Fruit fly (Drosophila melanogaster) whole organism, embryonic: ENCODE data around the gene Spc105R.
A peak's percentile ranks its signal among the peaks of the same experiment; 100 is the strongest.

Experiments
- Aef1 ChIP-seq: fragments of 200-800 bp; sonication (Bioruptor generic); IDR thresholded peaks from 3 replicates; pipeline ENCODE4 v1.3.6; 2022; ENCODE audit warnings: missing biosample characterization, missing genetic modification characterization
- CG10267 ChIP-seq: fragments of 200-800 bp; sonication (Bioruptor generic); optimal IDR thresholded peaks from 2 replicates; lab custom pipeline; 2018; ENCODE audit warnings: missing biosample characterization, mild to moderate bottlenecking, missing genetic modification characterization, moderate library complexity
- CG10565 ChIP-seq: fragments of 200-800 bp; sonication (Bioruptor generic); optimal IDR thresholded peaks from 3 replicates; lab custom pipeline; 2016; ENCODE audit warnings: missing biosample characterization, mild to moderate bottlenecking, missing genetic modification characterization
- CG13624 ChIP-seq: fragments of 200-800 bp; sonication (Bioruptor generic); optimal IDR thresholded peaks from 2 replicates; lab custom pipeline; 2016; ENCODE audit warnings: missing biosample characterization, missing genetic modification characterization
- CG13775 ChIP-seq: fragments of 200-800 bp; sonication (Bioruptor generic); optimal IDR thresholded peaks from 3 replicates; lab custom pipeline; 2017; ENCODE audit warnings: missing biosample characterization, mild to moderate bottlenecking, missing genetic modification characterization
- CG14050 ChIP-seq: fragments of 200-800 bp; sonication (Bioruptor generic); IDR thresholded peaks from 3 replicates; pipeline ENCODE4 v1.3.6; 2022; ENCODE audit warnings: missing biosample characterization, missing genetic modification characterization
- CG15514 ChIP-seq: fragments of 200-800 bp; sonication (Bioruptor generic); optimal IDR thresholded peaks from 3 replicates; lab custom pipeline; 2017; ENCODE audit warnings: missing biosample characterization, missing genetic modification characterization, mild to moderate bottlenecking, moderate library complexity, missing genetic modification reagents
- CG17361 ChIP-seq: fragments of 200-800 bp; sonication (Bioruptor generic); IDR thresholded peaks from 3 replicates; pipeline ENCODE4 v1.3.6; 2022; ENCODE audit warnings: missing biosample characterization, missing genetic modification characterization
- CG3065 ChIP-seq: fragments of 200-800 bp; sonication (Bioruptor generic); optimal IDR thresholded peaks from 2 replicates; lab custom pipeline; 2016; ENCODE audit warnings: missing biosample characterization, missing genetic modification characterization
- CG32532 ChIP-seq: fragments of 200-800 bp; sonication (Bioruptor generic); IDR thresholded peaks from 2 replicates; pipeline ENCODE4 v1.3.6; 2022; ENCODE audit warnings: missing biosample characterization, missing genetic modification characterization
- CG33213 ChIP-seq: fragments of 200-800 bp; sonication (Bioruptor generic); optimal IDR thresholded peaks from 3 replicates; lab custom pipeline; 2016; ENCODE audit warnings: missing biosample characterization, missing genetic modification characterization
- CG6791 ChIP-seq: fragments of 200-800 bp; sonication (Bioruptor generic); IDR thresholded peaks from 3 replicates; pipeline ENCODE4 v1.3.6; 2022; ENCODE audit warnings: missing biosample characterization, missing genetic modification characterization; ENCODE audit not compliant: partially characterized antibody
- CG6854 ChIP-seq: fragments of 200-800 bp; sonication (Bioruptor generic); optimal IDR thresholded peaks from 3 replicates; lab custom pipeline; 2017; ENCODE audit warnings: missing biosample characterization, mild to moderate bottlenecking, missing genetic modification characterization
- CG7786 ChIP-seq: fragments of 200-800 bp; sonication (Bioruptor generic); optimal IDR thresholded peaks from 2 replicates; lab custom pipeline; 2016; ENCODE audit warnings: missing biosample characterization, missing genetic modification characterization
- CG7928 ChIP-seq: fragments of 200-800 bp; sonication (Bioruptor generic); optimal IDR thresholded peaks from 2 replicates; lab custom pipeline; 2017; ENCODE audit warnings: missing biosample characterization, mild to moderate bottlenecking, missing genetic modification characterization
- CG8765 ChIP-seq: fragments of 200-800 bp; sonication (Bioruptor generic); IDR thresholded peaks from 2 replicates; pipeline ENCODE4 v1.3.6; 2022; ENCODE audit warnings: missing biosample characterization, missing genetic modification characterization
- Deaf1 ChIP-seq: fragments of 200-800 bp; optimal IDR thresholded peaks from 3 replicates; lab custom pipeline; 2019; ENCODE audit warnings: missing biosample characterization, mild to moderate bottlenecking, missing genetic modification characterization, moderate library complexity
- HHEX ChIP-seq: fragments of 200-800 bp; sonication (Bioruptor generic); optimal IDR thresholded peaks from 3 replicates; lab custom pipeline; 2017; ENCODE audit warnings: missing biosample characterization, mild to moderate bottlenecking, missing genetic modification characterization, missing genetic modification reagents
- Meics ChIP-seq: fragments of 200-800 bp; sonication (Bioruptor generic); optimal IDR thresholded peaks from 2 replicates; lab custom pipeline; 2017; ENCODE audit warnings: missing biosample characterization, mild to moderate bottlenecking, missing genetic modification characterization
- Myb ChIP-seq: fragments of 200-800 bp; sonication (Bioruptor generic); optimal IDR thresholded peaks from 2 replicates; lab custom pipeline; 2016; ENCODE audit warnings: missing biosample characterization, missing genetic modification characterization
- Nf-YC ChIP-seq: fragments of 200-800 bp; optimal IDR thresholded peaks from 3 replicates; lab custom pipeline; 2019; ENCODE audit warnings: missing biosample characterization, mild to moderate bottlenecking, missing genetic modification characterization, moderate library complexity
- Opbp ChIP-seq: fragments of 200-800 bp; sonication (Bioruptor generic); IDR thresholded peaks from 3 replicates; pipeline ENCODE4 v1.3.6; 2022; ENCODE audit warnings: missing biosample characterization, missing genetic modification characterization; ENCODE audit not compliant: partially characterized antibody
- Ravus ChIP-seq: fragments of 200-800 bp; sonication (Bioruptor generic); IDR thresholded peaks from 2 replicates; pipeline ENCODE4 v1.3.6; 2022; ENCODE audit warnings: missing biosample characterization, missing genetic modification characterization
- ash1 ChIP-seq: fragments of 200-800 bp; sonication (Bioruptor generic); optimal IDR thresholded peaks from 2 replicates; lab custom pipeline; 2018; ENCODE audit warnings: missing biosample characterization, mild to moderate bottlenecking, missing genetic modification characterization
- ato ChIP-seq: fragments of 200-800 bp; sonication (Bioruptor generic); IDR thresholded peaks from 2 replicates; pipeline ENCODE4 v1.3.6; 2022; ENCODE audit warnings: missing biosample characterization, missing genetic modification characterization; ENCODE audit not compliant: partially characterized antibody
- btn ChIP-seq: fragments of 200-800 bp; sonication (Bioruptor generic); optimal IDR thresholded peaks from 2 replicates; lab custom pipeline; 2016; ENCODE audit warnings: missing biosample characterization, missing genetic modification characterization
- chif ChIP-seq, 2 experiments: fragments of 200-800 bp; sonication (Bioruptor generic); optimal IDR thresholded peaks; 3 replicates each; lab custom pipeline; 2016; ENCODE audit warnings: missing biosample characterization in 2 of 2, missing genetic modification characterization in 2 of 2
- crp ChIP-seq, 2 experiments: fragments of 200-800 bp; sonication (Bioruptor generic); optimal IDR thresholded peaks; 2 replicates in 1 of 2; 3 replicates in 1 of 2; lab custom pipeline; 2017; ENCODE audit warnings: missing biosample characterization in 2 of 2, missing genetic modification characterization in 2 of 2, mild to moderate bottlenecking in 1 of 2, moderate library complexity in 1 of 2
- dysf ChIP-seq: fragments of 200-800 bp; sonication (Bioruptor generic); IDR thresholded peaks from 3 replicates; pipeline ENCODE4 v1.3.6; 2022; ENCODE audit warnings: missing biosample characterization, missing genetic modification characterization
- en ChIP-seq: fragments of 200-800 bp; sonication (Bioruptor generic); optimal IDR thresholded peaks from 2 replicates; lab custom pipeline; 2016; ENCODE audit warnings: missing biosample characterization, missing genetic modification characterization
- gfzf ChIP-seq: fragments of 200-800 bp; sonication (Bioruptor generic); optimal IDR thresholded peaks from 2 replicates; lab custom pipeline; 2016; ENCODE audit warnings: missing biosample characterization, mild to moderate bottlenecking, missing genetic modification characterization, moderate library complexity
- grau ChIP-seq: fragments of 200-800 bp; optimal IDR thresholded peaks from 3 replicates; lab custom pipeline; 2019; ENCODE audit warnings: missing biosample characterization, mild to moderate bottlenecking, missing genetic modification characterization, moderate library complexity
- gt ChIP-seq: fragments of 200-800 bp; sonication (Bioruptor generic); IDR thresholded peaks from 2 replicates; pipeline ENCODE4 v1.3.6; 2022; ENCODE audit warnings: missing biosample characterization, missing genetic modification characterization
- ham ChIP-seq: fragments of 200-800 bp; sonication (Bioruptor generic); IDR thresholded peaks from 2 replicates; pipeline ENCODE4 v1.3.6; 2022; ENCODE audit warnings: missing biosample characterization, missing genetic modification characterization
- hbn ChIP-seq: fragments of 200-800 bp; sonication (Bioruptor generic); IDR thresholded peaks from 2 replicates; pipeline ENCODE4 v1.3.6; 2022; ENCODE audit warnings: missing biosample characterization, missing genetic modification characterization; ENCODE audit not compliant: partially characterized antibody
- her ChIP-seq: fragments of 200-800 bp; sonication (Bioruptor generic); optimal IDR thresholded peaks from 2 replicates; lab custom pipeline; 2016; ENCODE audit warnings: missing biosample characterization, missing genetic modification characterization
- knrl ChIP-seq: fragments of 200-800 bp; sonication (Bioruptor generic); IDR thresholded peaks from 3 replicates; pipeline ENCODE4 v1.3.6; 2022; ENCODE audit warnings: missing biosample characterization, missing genetic modification characterization; ENCODE audit not compliant: partially characterized antibody
- lilli ChIP-seq: fragments of 200-800 bp; sonication (Bioruptor generic); optimal IDR thresholded peaks from 3 replicates; lab custom pipeline; 2016; ENCODE audit warnings: missing biosample characterization, missing genetic modification characterization
- nerfin-1 ChIP-seq: fragments of 200-800 bp; sonication (Bioruptor generic); optimal IDR thresholded peaks from 3 replicates; lab custom pipeline; 2019; ENCODE audit warnings: missing biosample characterization, mild to moderate bottlenecking, missing genetic modification characterization, moderate library complexity
- pfk ChIP-seq: fragments of 200-800 bp; sonication (Bioruptor generic); optimal IDR thresholded peaks from 2 replicates; lab custom pipeline; 2018; ENCODE audit warnings: missing biosample characterization, mild to moderate bottlenecking, missing genetic modification characterization, moderate library complexity
- pita ChIP-seq: fragments of 200-800 bp; sonication (Bioruptor generic); optimal IDR thresholded peaks from 2 replicates; lab custom pipeline; 2017; ENCODE audit warnings: missing biosample characterization, mild to moderate bottlenecking, missing genetic modification characterization
- pum ChIP-seq: fragments of 200-800 bp; sonication (Bioruptor generic); optimal IDR thresholded peaks from 2 replicates; lab custom pipeline; 2016; ENCODE audit warnings: missing biosample characterization, missing genetic modification characterization
- sens ChIP-seq: fragments of 200-800 bp; sonication (Bioruptor generic); peaks from one replicate; lab custom pipeline; 2016; ENCODE audit warnings: missing biosample characterization, missing genetic modification characterization
- slp2 ChIP-seq: fragments of 200-800 bp; sonication (Bioruptor generic); optimal IDR thresholded peaks from 2 replicates; lab custom pipeline; 2016; ENCODE audit warnings: missing biosample characterization, missing genetic modification characterization
- sr ChIP-seq: fragments of 200-800 bp; sonication (Bioruptor generic); IDR thresholded peaks from 3 replicates; pipeline ENCODE4 v1.3.6; 2022; ENCODE audit warnings: missing biosample characterization, missing genetic modification characterization
- stwl ChIP-seq: fragments of 200-800 bp; sonication (Bioruptor generic); optimal IDR thresholded peaks from 3 replicates; lab custom pipeline; 2018; ENCODE audit warnings: missing biosample characterization, mild to moderate bottlenecking, missing genetic modification characterization, moderate library complexity
- unc-4 ChIP-seq: fragments of 200-800 bp; sonication (Bioruptor generic); IDR thresholded peaks from 2 replicates; pipeline ENCODE4 v1.3.6; 2022; ENCODE audit warnings: missing biosample characterization, missing genetic modification characterization; ENCODE audit not compliant: partially characterized antibody
- yki ChIP-seq: fragments of >200 bp; optimal IDR thresholded peaks from 3 replicates; lab custom pipeline; 2018
- zen ChIP-seq: fragments of 200-800 bp; sonication (Bioruptor generic); optimal IDR thresholded peaks from 3 replicates; lab custom pipeline; 2018; ENCODE audit warnings: missing biosample characterization, mild to moderate bottlenecking, missing genetic modification characterization, moderate library complexity

The Spc105R gene

dm6 chr3L:20784812-20785671, 15.2 kb upstream of the Spc105R start (continued):
- peak; percentile 49 for TF ChIP-seq Myb (GFP tag; lab: Kevin White, UChicago)
- TF ChIP-seq CG7928 (GFP tag; lab: Kevin White, UChicago), result no peak
- peak; percentile 5 for TF ChIP-seq nerfin-1 (tag; lab: Kevin White, UChicago)
- no peak for TF ChIP-seq pita (GFP tag; lab: Kevin White, UChicago)
- peak; percentile 35 for TF ChIP-seq Deaf1 (tag; lab: Kevin White, UChicago)
- TF ChIP-seq btn (GFP tag; lab: Kevin White, UChicago), result no peak
- peak; percentile 41; the same call in 1 of the 3 replicates for TF ChIP-seq CG6791 (GFP tag; lab: Robert Waterston, UW)
- no peak for TF ChIP-seq gfzf
- peak; percentile 68; the same call in 2 of the 3 replicates for TF ChIP-seq Opbp (GFP tag; lab: Robert Waterston, UW)
- no peak for TF ChIP-seq CG33213
- TF ChIP-seq CG14050 (GFP tag; lab: Robert Waterston, UW), result no peak
- no peak for TF ChIP-seq ham
- TF ChIP-seq CG8765 (GFP tag; lab: Robert Waterston, UW), result no peak
- TF ChIP-seq Aef1 (GFP tag; lab: Robert Waterston, UW), result no peak
- TF ChIP-seq dysf, result no peak
- peak; percentile 8 for TF ChIP-seq stwl (tag; lab: Kevin White, UChicago)
- 0 out of 2 replicates have a peak, but pooled peaks have one; percentile 44 for TF ChIP-seq ato (GFP tag; lab: Robert Waterston, UW)
- TF ChIP-seq pum (GFP tag; lab: Kevin White, UChicago), result no peak
- peak; percentile 23 for TF ChIP-seq lilli (GFP tag; lab: Kevin White, UChicago)
- no peak for TF ChIP-seq CG6854 (GFP tag; lab: Kevin White, UChicago)
- TF ChIP-seq her, result peak; percentile 42
- TF ChIP-seq CG10267, result peak; percentile 49
- no peak; the same call in 1 of the 2 replicates for TF ChIP-seq hbn (GFP tag; lab: Robert Waterston, UW)
- no peak for TF ChIP-seq HHEX (GFP tag; lab: Kevin White, UChicago)
- no peak for TF ChIP-seq gt
- TF ChIP-seq pfk (GFP tag; lab: Kevin White, UChicago), result peak; percentile 45
- no peak; the same call in 2 of the 3 replicates for TF ChIP-seq knrl (GFP tag; lab: Robert Waterston, UW)
- no peak for TF ChIP-seq Ravus (GFP tag; lab: Robert Waterston, UW)
- TF ChIP-seq CG13775 (GFP tag; lab: Kevin White, UChicago), result peak; percentile 37
- TF ChIP-seq CG7786 (GFP tag; lab: Kevin White, UChicago), result no peak
- TF ChIP-seq Meics (GFP tag; lab: Kevin White, UChicago), result peak; percentile 57
- TF ChIP-seq CG10565 (GFP tag; lab: Kevin White, UChicago), result no peak
- no peak for TF ChIP-seq CG13624
- TF ChIP-seq sr (GFP tag; lab: Robert Waterston, UW), result peak; percentile 86
- peak; percentile 46; the same call in 1 of the 2 replicates for TF ChIP-seq CG32532
- peak; percentile 63 for TF ChIP-seq sens (GFP tag; lab: Kevin White, UChicago)
- TF ChIP-seq Nf-YC (tag; lab: Kevin White, UChicago), result peak; percentile 55
- peak; percentile 46 for TF ChIP-seq zen
- TF ChIP-seq en (GFP tag; lab: Kevin White, UChicago), result no peak
- TF ChIP-seq ash1 (GFP tag; lab: Kevin White, UChicago), result no peak
- TF ChIP-seq crp (GFP tag; optimal IDR thresholded peaks at IDR 0.05; lab: Kevin White, UChicago), result no peak
- TF ChIP-seq CG15514, result peak; percentile 75
- TF ChIP-seq yki (lab: Kevin White, UChicago), result peak; percentile 72
- peak; percentile 77; the same call in 2 of the 3 replicates for TF ChIP-seq CG17361 (GFP tag; lab: Robert Waterston, UW)
- TF ChIP-seq CG3065, result no peak
- TF ChIP-seq unc-4 (GFP tag; lab: Robert Waterston, UW), result peak; percentile 37; the same call in 1 of the 2 replicates
- TF ChIP-seq slp2, result no peak
- peak; percentile 40 for TF ChIP-seq grau
- no peak for TF ChIP-seq chif (GFP tag; optimal IDR thresholded peaks at IDR 0.05; lab: Kevin White, UChicago)
